Fruit fly (Drosophila melanogaster) whole organism, embryonic: ENCODE measurements around the gene nSMase.

ENCODE experiments used
- Bdp1 ChIP-seq: fragments of 200-800 bp; sonication (Bioruptor generic); optimal IDR thresholded peaks from 3 replicates; lab custom pipeline; 2016; ENCODE audit warnings: missing biosample characterization, missing genetic modification characterization
- CG10147 ChIP-seq: fragments of 200-800 bp; sonication (Bioruptor generic); optimal IDR thresholded peaks from 2 replicates; lab custom pipeline; 2019; ENCODE audit warnings: missing biosample characterization, mild to moderate bottlenecking, missing genetic modification characterization, moderate library complexity
- CG10267 ChIP-seq: fragments of 200-800 bp; sonication (Bioruptor generic); optimal IDR thresholded peaks from 2 replicates; lab custom pipeline; 2018; ENCODE audit warnings: missing biosample characterization, mild to moderate bottlenecking, missing genetic modification characterization, moderate library complexity
- CG10565 ChIP-seq: fragments of 200-800 bp; sonication (Bioruptor generic); optimal IDR thresholded peaks from 3 replicates; lab custom pipeline; 2016; ENCODE audit warnings: missing biosample characterization, mild to moderate bottlenecking, missing genetic modification characterization
- CG14667 ChIP-seq: fragments of 200-800 bp; sonication (Bioruptor generic); IDR thresholded peaks from 2 replicates; pipeline ENCODE4 v1.3.6; 2022; ENCODE audit warnings: missing biosample characterization, missing genetic modification characterization
- CG1602 ChIP-seq: fragments of 200-800 bp; sonication (Bioruptor generic); optimal IDR thresholded peaks from 3 replicates; lab custom pipeline; 2016; ENCODE audit warnings: missing biosample characterization, missing genetic modification characterization
- CG1603 ChIP-seq: fragments of 200-800 bp; sonication (Bioruptor generic); optimal IDR thresholded peaks from 2 replicates; lab custom pipeline; 2019; ENCODE audit warnings: missing biosample characterization, mild to moderate bottlenecking, missing genetic modification characterization, moderate library complexity
- CG17186 ChIP-seq: fragments of 200-800 bp; sonication (Bioruptor generic); optimal IDR thresholded peaks from 3 replicates; lab custom pipeline; 2017; ENCODE audit warnings: missing biosample characterization, missing genetic modification reagents, missing genetic modification characterization
- CG17829 ChIP-seq: fragments of 200-800 bp; optimal IDR thresholded peaks from 2 replicates; lab custom pipeline; 2019; ENCODE audit warnings: missing biosample characterization, mild to moderate bottlenecking, missing genetic modification characterization, moderate library complexity
- CG1792 ChIP-seq: fragments of 200-800 bp; sonication (Bioruptor generic); optimal IDR thresholded peaks from 2 replicates; lab custom pipeline; 2016; ENCODE audit warnings: missing biosample characterization, missing genetic modification characterization
- CG18476 ChIP-seq: fragments of 200-800 bp; sonication (Bioruptor generic); optimal IDR thresholded peaks from 2 replicates; lab custom pipeline; 2016; ENCODE audit warnings: missing biosample characterization, mild to moderate bottlenecking, missing genetic modification characterization
- CG18599 ChIP-seq: fragments of 200-800 bp; sonication (Bioruptor generic); optimal IDR thresholded peaks from 3 replicates; lab custom pipeline; 2017; ENCODE audit warnings: missing biosample characterization, missing genetic modification characterization, mild to moderate bottlenecking, moderate library complexity, missing genetic modification reagents
- CG2116 ChIP-seq: fragments of 200-800 bp; sonication (Bioruptor generic); optimal IDR thresholded peaks from 3 replicates; lab custom pipeline; 2018; ENCODE audit warnings: missing biosample characterization, mild to moderate bottlenecking, missing genetic modification characterization
- CG32767 ChIP-seq: fragments of 200-800 bp; sonication (Bioruptor generic); IDR thresholded peaks from 2 replicates; pipeline ENCODE4 v1.3.6; 2022; ENCODE audit warnings: missing biosample characterization, missing genetic modification characterization
- CG42726 ChIP-seq: fragments of 200-800 bp; sonication (Bioruptor generic); IDR thresholded peaks from 2 replicates; pipeline ENCODE4 v1.3.6; 2022; ENCODE audit warnings: missing biosample characterization, missing genetic modification characterization; ENCODE audit not compliant: partially characterized antibody
- CG4424 ChIP-seq: fragments of 200-800 bp; sonication (Bioruptor generic); optimal IDR thresholded peaks from 3 replicates; lab custom pipeline; 2016; ENCODE audit warnings: missing biosample characterization, missing genetic modification characterization
- CG4707 ChIP-seq: fragments of 200-800 bp; sonication (Bioruptor generic); optimal IDR thresholded peaks from 2 replicates; lab custom pipeline; 2018; ENCODE audit warnings: missing biosample characterization, mild to moderate bottlenecking, missing genetic modification characterization, moderate library complexity
- CG6689 ChIP-seq: fragments of 200-800 bp; sonication (Bioruptor generic); IDR thresholded peaks from 2 replicates; pipeline ENCODE4 v1.3.6; 2022; ENCODE audit warnings: missing biosample characterization, missing genetic modification characterization
- CG7556 ChIP-seq: fragments of 200-800 bp; sonication (Bioruptor generic); optimal IDR thresholded peaks from 2 replicates; lab custom pipeline; 2017; ENCODE audit warnings: missing biosample characterization, mild to moderate bottlenecking, missing genetic modification characterization
- CG7928 ChIP-seq: fragments of 200-800 bp; sonication (Bioruptor generic); optimal IDR thresholded peaks from 2 replicates; lab custom pipeline; 2017; ENCODE audit warnings: missing biosample characterization, mild to moderate bottlenecking, missing genetic modification characterization
- CG8290 ChIP-seq, 3 experiments: fragments of 200-800 bp; sonication (Bioruptor generic); optimal IDR thresholded peaks; 2 replicates each; lab custom pipeline; 2016 to 2019; ENCODE audit warnings: missing biosample characterization in 3 of 3, missing genetic modification characterization in 3 of 3, mild to moderate bottlenecking in 2 of 3, moderate library complexity in 1 of 3
- CG8359 ChIP-seq: fragments of 200-800 bp; sonication (Bioruptor generic); optimal IDR thresholded peaks from 2 replicates; lab custom pipeline; 2017; ENCODE audit warnings: missing biosample characterization, mild to moderate bottlenecking, missing genetic modification characterization, borderline replicate concordance
- CkIIα-i1 ChIP-seq: fragments of 200-800 bp; sonication (Bioruptor generic); IDR thresholded peaks from 2 replicates; pipeline ENCODE4 v1.3.6; 2022; ENCODE audit warnings: missing biosample characterization, missing genetic modification characterization
- Kr ChIP-seq: fragments of 200-800 bp; sonication (Bioruptor generic); optimal IDR thresholded peaks from 2 replicates; lab custom pipeline; 2017; ENCODE audit warnings: missing biosample characterization, mild to moderate bottlenecking, missing genetic modification characterization
- Nf-YB ChIP-seq: fragments of 200-800 bp; sonication (Bioruptor generic); optimal IDR thresholded peaks from 3 replicates; lab custom pipeline; 2019; ENCODE audit warnings: missing biosample characterization, mild to moderate bottlenecking, missing genetic modification characterization, moderate library complexity
- NfI ChIP-seq: fragments of 200-800 bp; sonication (Bioruptor generic); optimal IDR thresholded peaks from 3 replicates; lab custom pipeline; 2018; ENCODE audit warnings: missing biosample characterization, mild to moderate bottlenecking, missing genetic modification characterization, moderate library complexity
- Oaz ChIP-seq: fragments of 200-800 bp; sonication (Bioruptor generic); IDR thresholded peaks from 2 replicates; pipeline ENCODE4 v1.3.6; 2022; ENCODE audit warnings: missing biosample characterization, missing genetic modification characterization
- Optix ChIP-seq: fragments of 200-800 bp; sonication (Bioruptor generic); IDR thresholded peaks from 3 replicates; pipeline ENCODE4 v1.3.6; 2022; ENCODE audit warnings: missing biosample characterization, missing genetic modification characterization
- Pdp1 ChIP-seq, 2 experiments: fragments of 200-800 bp; sonication (Bioruptor generic); optimal IDR thresholded peaks; 3 replicates each; lab custom pipeline; 2016; ENCODE audit warnings: missing biosample characterization in 2 of 2, missing genetic modification characterization in 2 of 2, mild to moderate bottlenecking in 1 of 2, moderate library complexity in 1 of 2
- Rfx ChIP-seq: fragments of 200-800 bp; sonication (Bioruptor generic); IDR thresholded peaks from 2 replicates; pipeline ENCODE4 v1.3.6; 2022; ENCODE audit warnings: missing biosample characterization, missing genetic modification characterization
- Ssrp ChIP-seq: fragments of 200-800 bp; sonication (Bioruptor generic); optimal IDR thresholded peaks from 2 replicates; lab custom pipeline; 2018; ENCODE audit warnings: missing biosample characterization, mild to moderate bottlenecking, missing genetic modification characterization, moderate library complexity
- Xbp1 ChIP-seq: fragments of 200-800 bp; sonication (Bioruptor generic); optimal IDR thresholded peaks from 3 replicates; lab custom pipeline; 2016; ENCODE audit warnings: missing biosample characterization, mild to moderate bottlenecking, missing genetic modification characterization
- YL-1 ChIP-seq: fragments of 200-800 bp; sonication (Bioruptor generic); optimal IDR thresholded peaks from 3 replicates; lab custom pipeline; 2017; ENCODE audit warnings: missing biosample characterization, mild to moderate bottlenecking, missing genetic modification characterization
- ato ChIP-seq: fragments of 200-800 bp; sonication (Bioruptor generic); IDR thresholded peaks from 2 replicates; pipeline ENCODE4 v1.3.6; 2022; ENCODE audit warnings: missing biosample characterization, missing genetic modification characterization; ENCODE audit not compliant: partially characterized antibody
- cad ChIP-seq: fragments of >200 bp; optimal IDR thresholded peaks from 2 replicates; lab custom pipeline; 2017; ENCODE audit warnings: missing biosample characterization, missing genetic modification characterization
- cas ChIP-seq: fragments of 200-800 bp; sonication (Bioruptor generic); IDR thresholded peaks from 2 replicates; pipeline ENCODE4 v1.3.6; 2022; ENCODE audit warnings: missing biosample characterization, missing genetic modification characterization
- chn ChIP-seq: fragments of 200-800 bp; sonication (Bioruptor generic); optimal IDR thresholded peaks from 2 replicates; lab custom pipeline; 2016; ENCODE audit warnings: missing biosample characterization, missing genetic modification characterization
- ftz-f1 ChIP-seq: fragments of 200-800 bp; sonication (Bioruptor generic); optimal IDR thresholded peaks from 2 replicates; lab custom pipeline; 2016; ENCODE audit warnings: missing biosample characterization, missing genetic modification characterization
- hbn ChIP-seq: fragments of 200-800 bp; sonication (Bioruptor generic); IDR thresholded peaks from 2 replicates; pipeline ENCODE4 v1.3.6; 2022; ENCODE audit warnings: missing biosample characterization, missing genetic modification characterization; ENCODE audit not compliant: partially characterized antibody
- kah ChIP-seq: fragments of 200-800 bp; sonication (Bioruptor generic); optimal IDR thresholded peaks from 2 replicates; lab custom pipeline; 2018; ENCODE audit warnings: missing biosample characterization, mild to moderate bottlenecking, missing genetic modification characterization
- mirr ChIP-seq: fragments of 200-800 bp; sonication (Bioruptor generic); optimal IDR thresholded peaks from 3 replicates; lab custom pipeline; 2018; ENCODE audit warnings: missing biosample characterization, mild to moderate bottlenecking, missing genetic modification characterization
- phol ChIP-seq: fragments of 200-800 bp; sonication (Bioruptor generic); optimal IDR thresholded peaks from 3 replicates; lab custom pipeline; 2018; ENCODE audit warnings: missing biosample characterization, mild to moderate bottlenecking, missing genetic modification characterization, moderate library complexity
- pros ChIP-seq: fragments of 200-800 bp; sonication (Bioruptor generic); optimal IDR thresholded peaks from 3 replicates; lab custom pipeline; 2019; ENCODE audit warnings: missing biosample characterization, mild to moderate bottlenecking, missing genetic modification characterization, moderate library complexity
- repo ChIP-seq: fragments of 200-800 bp; sonication (Bioruptor generic); optimal IDR thresholded peaks from 2 replicates; lab custom pipeline; 2016; ENCODE audit warnings: missing biosample characterization, missing genetic modification characterization
- so ChIP-seq: fragments of 200-800 bp; sonication (Bioruptor generic); IDR thresholded peaks from 3 replicates; pipeline ENCODE4 v1.3.6; 2022; ENCODE audit warnings: missing biosample characterization, missing genetic modification characterization
- sqz ChIP-seq: fragments of 200-800 bp; sonication (Bioruptor generic); optimal IDR thresholded peaks from 3 replicates; lab custom pipeline; 2018; ENCODE audit warnings: missing biosample characterization, mild to moderate bottlenecking, missing genetic modification characterization
- sr ChIP-seq: fragments of 200-800 bp; sonication (Bioruptor generic); IDR thresholded peaks from 3 replicates; pipeline ENCODE4 v1.3.6; 2022; ENCODE audit warnings: missing biosample characterization, missing genetic modification characterization
- toy ChIP-seq: fragments of 200-800 bp; sonication (Bioruptor generic); IDR thresholded peaks from 2 replicates; pipeline ENCODE4 v1.3.6; 2022; ENCODE audit warnings: missing biosample characterization, missing genetic modification characterization
- zen2 ChIP-seq: fragments of 200-800 bp; sonication (Bioruptor generic); IDR thresholded peaks from 3 replicates; pipeline ENCODE4 v1.3.6; 2022; ENCODE audit warnings: missing biosample characterization, missing genetic modification characterization; ENCODE audit not compliant: partially characterized antibody

The nSMase gene

DNA sequence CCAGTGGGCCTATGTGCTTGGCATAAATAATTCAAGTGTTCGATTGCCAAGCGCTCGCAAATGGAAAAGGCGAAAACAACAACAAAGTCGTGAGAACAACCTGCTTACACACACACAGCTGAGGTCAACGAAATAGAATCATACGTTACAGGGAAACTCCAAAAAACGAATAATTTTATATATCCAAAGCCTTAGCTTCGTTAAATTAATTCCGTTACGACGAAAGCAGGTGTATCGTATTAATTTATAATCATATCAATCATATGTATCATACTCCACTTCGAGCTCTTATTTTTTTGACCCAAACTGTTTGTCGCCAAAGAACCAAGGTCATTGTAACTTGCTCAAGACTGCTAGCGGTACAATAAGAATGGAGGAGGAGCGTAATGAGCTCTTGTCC is 39.5 kb upstream of the nSMase start (continued):
- peak; percentile 79 for TF ChIP-seq chn
- TF ChIP-seq CG10267 (tag; lab: Kevin White, UChicago): peak; percentile 83
- TF ChIP-seq CG7556: peak; percentile 88
- peak in 1 of 2 experiments; percentile 89 for TF ChIP-seq Pdp1 (GFP tag; optimal IDR thresholded peaks at IDR 0.05; lab: Kevin White, UChicago)
- TF ChIP-seq pros: no peak
- TF ChIP-seq CG1792: peak; percentile 58
- peak; percentile 81 for TF ChIP-seq NfI
- peak; percentile 94 for TF ChIP-seq Rfx (GFP tag; lab: Robert Waterston, UW)
- peak; percentile 18 for TF ChIP-seq CG17186
- TF ChIP-seq CG8290 (GFP tag; optimal IDR thresholded peaks at IDR 0.05; lab: Kevin White, UChicago): peak; percentile 79
- no peak for TF ChIP-seq CG8290 (tag; optimal IDR thresholded peaks at IDR 0.05; lab: Kevin White, UChicago)
- peak; percentile 51 for TF ChIP-seq CG7928 (GFP tag; lab: Kevin White, UChicago)
- peak; percentile 42 for TF ChIP-seq YL-1 (GFP tag; lab: Kevin White, UChicago)
- TF ChIP-seq Oaz: peak; percentile 67
- peak; percentile 70 for TF ChIP-seq CG10565
- peak; percentile 90 for TF ChIP-seq CG1603
- TF ChIP-seq CG42726 (GFP tag; lab: Robert Waterston, UW): no peak
- TF ChIP-seq ftz-f1 (GFP tag; lab: Kevin White, UChicago): peak; percentile 93
- no peak for TF ChIP-seq zen2 (GFP tag; lab: Robert Waterston, UW)
- TF ChIP-seq ato: no peak
- TF ChIP-seq so: peak; percentile 70; the same call in 2 of the 3 replicates
- peak; percentile 69 for TF ChIP-seq Nf-YB
- TF ChIP-seq CG2116 (GFP tag; lab: Kevin White, UChicago): peak; percentile 48
- peak; percentile 91 for TF ChIP-seq CG6689
- TF ChIP-seq Bdp1 (GFP tag; lab: Kevin White, UChicago): peak; percentile 53
- peak; percentile 63 for TF ChIP-seq CG4707 (GFP tag; lab: Kevin White, UChicago)
- TF ChIP-seq Optix: peak; percentile 78
- TF ChIP-seq sqz (GFP tag; lab: Kevin White, UChicago): no peak
- peak; percentile 87 for TF ChIP-seq phol (tag; lab: Kevin White, UChicago)
- TF ChIP-seq mirr (GFP tag; lab: Kevin White, UChicago): peak; percentile 53
- TF ChIP-seq CG10147 (GFP tag; lab: Kevin White, UChicago): no peak
- TF ChIP-seq CG18599 (GFP tag; lab: Kevin White, UChicago): peak; percentile 91
- TF ChIP-seq Xbp1: peak; percentile 85
- peak; percentile 67; the same call in 1 of the 2 replicates for TF ChIP-seq toy
- peak; percentile 63 for TF ChIP-seq CG32767 (GFP tag; lab: Robert Waterston, UW)
- peak; percentile 79 for TF ChIP-seq CG8359
- peak; percentile 80 for TF ChIP-seq repo (GFP tag; lab: Kevin White, UChicago)
- peak; percentile 89 for TF ChIP-seq CG17829 (tag; lab: Kevin White, UChicago)
- TF ChIP-seq Kr (GFP tag; lab: Kevin White, UChicago): no peak
- peak; percentile 77 for TF ChIP-seq CG1602 (GFP tag; lab: Kevin White, UChicago)
- no peak for TF ChIP-seq cad (GFP tag; lab: Kevin White, UChicago)
- no peak for TF ChIP-seq CkIIα-i1 (GFP tag; lab: Robert Waterston, UW)
- TF ChIP-seq hbn (GFP tag; lab: Robert Waterston, UW): no peak
- peak; percentile 80 for TF ChIP-seq kah (GFP tag; lab: Kevin White, UChicago)
- TF ChIP-seq CG4424 (GFP tag; lab: Kevin White, UChicago): peak; percentile 90
- TF ChIP-seq CG14667 (GFP tag; lab: Robert Waterston, UW): peak; percentile 75
- TF ChIP-seq CG18476: peak; percentile 82
- TF ChIP-seq sr (GFP tag; lab: Robert Waterston, UW): peak; percentile 46; the same call in 1 of the 3 replicates
- TF ChIP-seq Ssrp: peak; percentile 75
- TF ChIP-seq cas: peak; percentile 83
